Fruit fly (Drosophila melanogaster) Kc167 (cell line): Measurements from ENCODE around the gene Eig71Ej.

Experiments
- Myc ChIP-seq: fragments of >200 bp; optimal IDR thresholded peaks from 2 replicates; lab custom pipeline; 2017; ENCODE audit warnings: missing external identifiers
- h ChIP-seq: fragments of >200 bp; optimal IDR thresholded peaks from 3 replicates; lab custom pipeline; 2018; ENCODE audit warnings: missing external identifiers
- insv ChIP-seq: fragments of >200 bp; optimal IDR thresholded peaks from 3 replicates; lab custom pipeline; 2018; ENCODE audit warnings: missing external identifiers
- psq ChIP-seq: fragments of >200 bp; optimal IDR thresholded peaks from 2 replicates; lab custom pipeline; 2017; ENCODE audit warnings: missing external identifiers
- ttk ChIP-seq: sonication (Bioruptor generic); optimal IDR thresholded peaks from 2 replicates; lab custom pipeline; 2017; ENCODE audit warnings: missing external identifiers

DNA sequence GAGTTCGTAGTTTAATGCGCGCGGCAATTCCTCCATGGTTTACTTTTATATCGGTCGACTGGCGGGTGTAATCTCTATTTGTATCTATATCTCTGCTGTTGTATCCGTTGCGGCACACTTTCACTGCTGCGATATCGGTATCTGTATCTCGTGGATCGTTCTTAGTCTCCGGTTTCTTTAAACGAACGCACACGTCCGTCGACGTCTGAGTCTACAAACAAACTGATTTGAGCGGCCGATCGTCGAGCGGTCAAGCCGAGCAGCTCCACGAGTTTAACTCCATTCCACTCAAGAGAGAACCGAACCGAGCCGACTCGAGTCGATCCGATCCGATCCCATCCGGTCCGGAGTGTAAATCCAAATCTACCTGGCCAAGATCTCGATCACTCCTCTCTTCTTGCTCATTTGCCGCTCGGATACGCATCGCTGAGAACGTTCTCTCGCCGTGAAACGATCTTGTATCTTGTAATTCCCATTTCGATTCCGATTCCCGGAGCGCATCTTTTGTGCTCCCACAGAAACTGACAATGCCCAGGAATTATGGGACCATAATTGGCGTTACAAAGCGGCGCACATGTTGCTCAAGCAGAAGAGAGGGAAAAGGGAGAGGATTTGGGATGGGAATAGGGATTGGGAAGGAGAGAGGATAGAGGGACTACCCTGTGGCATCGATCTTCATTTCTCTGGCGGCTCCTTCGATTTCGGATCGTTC, 39.0 kb upstream of the Eig71Ej start, which contains the start of gene comm2:
- TF ChIP-seq Myc (lab: Kevin White, UChicago) (no peak), ttk (lab: Kevin White, UChicago) (no peak), insv (no peak), psq (lab: Kevin White, UChicago) (no peak), h (lab: Kevin White, UChicago) (no peak)
